Fruit fly (Drosophila melanogaster): ENCODE results near the gene schuy.

schuy gene

DNA sequence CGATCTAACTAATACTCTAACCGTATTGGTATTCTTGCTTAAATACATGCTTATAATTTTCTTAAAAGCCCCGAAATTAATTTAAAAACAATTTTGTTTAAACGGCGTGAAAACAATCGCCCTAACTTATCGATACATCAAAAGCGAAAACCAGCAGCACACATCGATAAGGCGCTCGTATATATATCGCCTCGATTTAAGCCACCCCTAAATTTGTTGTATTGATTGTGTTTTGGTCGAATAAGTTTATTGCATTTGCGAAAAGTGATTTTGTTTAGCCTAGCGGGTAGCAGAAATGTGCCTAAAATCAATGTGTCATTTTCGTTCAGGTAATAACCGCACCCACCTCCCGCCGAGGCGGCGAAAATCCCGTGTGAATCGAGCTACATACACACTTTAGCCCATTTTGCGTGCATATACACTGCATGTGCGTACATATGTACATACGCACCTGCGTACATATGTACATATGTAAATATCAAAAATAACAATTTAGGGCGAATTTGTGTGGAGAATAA, 5.9 kb downstream of the schuy start, which contains the start of the genes CG7646 and Nca (continued):
- TF ChIP-seq lmd (GFP tag; IDR thresholded peaks at IDR 0.05), result no peak
- peak; percentile 20 for TF ChIP-seq CG17829 (tag; optimal IDR thresholded peaks at IDR 0.05)
- TF ChIP-seq CG15514 (GFP tag; optimal IDR thresholded peaks at IDR 0.05), result peak; percentile 89
- TF ChIP-seq vfl (GFP tag; optimal IDR thresholded peaks at IDR 0.05), result no peak
- TF ChIP-seq CG7556 (GFP tag; optimal IDR thresholded peaks at IDR 0.05), result no peak
- TF ChIP-seq knrl (GFP tag; IDR thresholded peaks at IDR 0.05; ENCODE audit: partially characterized antibody), result peak; percentile 95
- TF ChIP-seq luna (GFP tag; optimal IDR thresholded peaks at IDR 0.05), result no peak
- no peak for TF ChIP-seq Aef1 (GFP tag; IDR thresholded peaks at IDR 0.05)
- peak; percentile 37 for TF ChIP-seq nmo (GFP tag; optimal IDR thresholded peaks at IDR 0.05)
- TF ChIP-seq Adf1 (GFP tag; IDR thresholded peaks at IDR 0.05), result no peak
- no peak for TF ChIP-seq CG9932 (GFP tag; IDR thresholded peaks at IDR 0.05)
- TF ChIP-seq crol (GFP tag; IDR thresholded peaks at IDR 0.05), result no peak
- no peak for TF ChIP-seq zf30C (GFP tag; optimal IDR thresholded peaks at IDR 0.05)
- no peak for TF ChIP-seq croc (GFP tag; conservative IDR thresholded peaks at IDR 0.05)
- TF ChIP-seq CG1792 (GFP tag; optimal IDR thresholded peaks at IDR 0.05), result no peak
- TF ChIP-seq da (GFP tag; optimal IDR thresholded peaks at IDR 0.05), result no peak
- TF ChIP-seq cg (GFP tag; optimal IDR thresholded peaks at IDR 0.05), result peak; percentile 21
- no peak for TF ChIP-seq CG31224 (GFP tag; IDR thresholded peaks at IDR 0.05)
- TF ChIP-seq sob (GFP tag; IDR thresholded peaks at IDR 0.05), result 0 out of 2 replicates have a peak, but pooled peaks have one; percentile 26
- TF ChIP-seq Abd-B (GFP tag; optimal IDR thresholded peaks at IDR 0.05), result no peak
- TF ChIP-seq CTCF (GFP tag; optimal IDR thresholded peaks at IDR 0.05), result peak; percentile 28
- no peak for TF ChIP-seq Spps (tag; optimal IDR thresholded peaks at IDR 0.05)
- no peak for TF ChIP-seq Hand (GFP tag; optimal IDR thresholded peaks at IDR 0.05)
- no peak for TF ChIP-seq dm (GFP tag; optimal IDR thresholded peaks at IDR 0.05)
- TF ChIP-seq ERR (GFP tag; optimal IDR thresholded peaks at IDR 0.05), result no peak
- no peak for TF ChIP-seq gcm (GFP tag; optimal IDR thresholded peaks at IDR 0.05)
- TF ChIP-seq dmrt11E (tag; optimal IDR thresholded peaks at IDR 0.05), result no peak
- no peak for TF ChIP-seq tio (GFP tag; optimal IDR thresholded peaks at IDR 0.05)
- TF ChIP-seq CG12659 (GFP tag; optimal IDR thresholded peaks at IDR 0.05), result peak; percentile 50
- TF ChIP-seq klu (GFP tag; IDR thresholded peaks at IDR 0.05), result no peak
- TF ChIP-seq CG1832 (GFP tag; optimal IDR thresholded peaks at IDR 0.05), result no peak
- TF ChIP-seq Dfd (GFP tag; optimal IDR thresholded peaks at IDR 0.05), result no peak
- TF ChIP-seq schlank (tag; optimal IDR thresholded peaks at IDR 0.05), result no peak
- no peak for TF ChIP-seq CG12299 (tag; optimal IDR thresholded peaks at IDR 0.05)
- no peak for TF ChIP-seq CG17802 (tag; optimal IDR thresholded peaks at IDR 0.05)
- no peak for TF ChIP-seq CG7271 (tag; optimal IDR thresholded peaks at IDR 0.05)
- TF ChIP-seq pan (optimal IDR thresholded peaks at IDR 0.05), result no peak
- TF ChIP-seq pan (GFP tag; optimal IDR thresholded peaks at IDR 0.05 in 1 of 2, IDR thresholded peaks at IDR 0.05 in 1 of 2), result no peak
- TF ChIP-seq bowl (GFP tag; IDR thresholded peaks at IDR 0.05), result no peak
- no peak for TF ChIP-seq CG6654 (GFP tag; optimal IDR thresholded peaks at IDR 0.05)
- no peak for TF ChIP-seq Ravus (GFP tag; IDR thresholded peaks at IDR 0.05)
- TF ChIP-seq psq (GFP tag; optimal IDR thresholded peaks at IDR 0.05), result no peak
- TF ChIP-seq D19A (tag; optimal IDR thresholded peaks at IDR 0.05), result peak; percentile 13
- TF ChIP-seq repo (GFP tag; optimal IDR thresholded peaks at IDR 0.05), result no peak
- no peak for TF ChIP-seq Camta (GFP tag; optimal IDR thresholded peaks at IDR 0.05)
- peak; percentile 27 for TF ChIP-seq gem (tag; optimal IDR thresholded peaks at IDR 0.05)
- TF ChIP-seq tx (GFP tag; optimal IDR thresholded peaks at IDR 0.05), result no peak
- no peak for TF ChIP-seq ftz-f1 (GFP tag; optimal IDR thresholded peaks at IDR 0.05)
- TF ChIP-seq NfI (GFP tag; optimal IDR thresholded peaks at IDR 0.05), result no peak
- TF ChIP-seq ATbp (GFP tag; optimal IDR thresholded peaks at IDR 0.05), result peak; percentile 27
- peak; percentile 58 for TF ChIP-seq CG33557 (GFP tag; optimal IDR thresholded peaks at IDR 0.05)
- no peak for TF ChIP-seq ewg (GFP tag; optimal IDR thresholded peaks at IDR 0.05)

Measured in whole organism, embryonic.